Worm (Caenorhabditis elegans): ENCODE measurements around the gene C16C10.4.

Gene C16C10.4

ce11 chrIII:4193659-4194103, 22.5 kb downstream of the C16C10.4 start, which contains the start of gene xbp-1 (continued):
- TF ChIP-seq nhr-84 (tag; optimal IDR thresholded peaks at IDR 0.05) (no peak), nhr-28 (tag; optimal IDR thresholded peaks at IDR 0.05) (no peak), aha-1 (tag; optimal IDR thresholded peaks at IDR 0.05) (no peak), lin-15B (tag; optimal IDR thresholded peaks at IDR 0.05) (peak; percentile 68), C04F5.9 (tag; optimal IDR thresholded peaks at IDR 0.05) (no peak), egl-27 (tag; optimal IDR thresholded peaks at IDR 0.05) (peak in 1 of 2 experiments; percentile 65), mef-2 (tag; optimal IDR thresholded peaks at IDR 0.05) (no peak), nhr-11 (tag; optimal IDR thresholded peaks at IDR 0.05) (peak; percentile 75), mep-1 (tag; optimal IDR thresholded peaks at IDR 0.05) (peak; percentile 91), elt-2 (tag; optimal IDR thresholded peaks at IDR 0.05) (peak; percentile 89), lin-13 (GFP tag; optimal IDR thresholded peaks at IDR 0.05) (peak; percentile 83), irx-1 (tag; optimal IDR thresholded peaks at IDR 0.05) (peak; percentile 45), dsc-1 (tag; optimal IDR thresholded peaks at IDR 0.05) (peak; percentile 54), dpl-1 (GFP tag; optimal IDR thresholded peaks at IDR 0.05) (peak; percentile 64 to 73 (median 67)), ztf-11 (tag; optimal IDR thresholded peaks at IDR 0.05) (peak in 1 of 2 experiments; percentile 31), elt-3 (tag; optimal IDR thresholded peaks at IDR 0.05) (peak in 4 of 6 experiments; percentile 25 to 75 (median 64)), nhr-12 (tag; optimal IDR thresholded peaks at IDR 0.05) (no peak), nhr-19 (GFP tag; conservative IDR thresholded peaks at IDR 0.05) (peak; percentile 67), lin-14 (GFP tag; optimal IDR thresholded peaks at IDR 0.05) (peak; percentile 97), vab-15 (tag; optimal IDR thresholded peaks at IDR 0.05) (peak; percentile 13), nhr-77 (tag; optimal IDR thresholded peaks at IDR 0.05) (peak; percentile 84), egl-13 (tag; optimal IDR thresholded peaks at IDR 0.05) (peak; percentile 68), nhr-85 (tag) (peak; percentile 73), jun-1 (tag; optimal IDR thresholded peaks at IDR 0.05) (peak; percentile 94), fkh-8 (tag; optimal IDR thresholded peaks at IDR 0.05) (peak; percentile 97), zag-1 (tag; optimal IDR thresholded peaks at IDR 0.05) (no peak), snu-23 (GFP tag; optimal IDR thresholded peaks at IDR 0.05) (peak; percentile 93), ceh-63 (GFP tag; optimal IDR thresholded peaks at IDR 0.05) (no peak), sptf-1 (tag; optimal IDR thresholded peaks at IDR 0.05) (no peak), unc-62 (GFP tag; optimal IDR thresholded peaks at IDR 0.05) (peak; percentile 4), pqm-1 (tag; optimal IDR thresholded peaks at IDR 0.05) (peak; percentile 79), C34B4.2 (tag; optimal IDR thresholded peaks at IDR 0.05) (no peak), isw-1 (GFP tag; IDR thresholded peaks at IDR 0.05) (peak; percentile 79), alr-1 (tag; optimal IDR thresholded peaks at IDR 0.05; ENCODE audit: borderline replicate concordance) (no peak), C16A3.4 (tag; optimal IDR thresholded peaks at IDR 0.05) (peak; percentile 79), swsn-7 (tag; optimal IDR thresholded peaks at IDR 0.05) (peak; percentile 78), lin-39 (tag; optimal IDR thresholded peaks at IDR 0.05) (no peak), nhr-90 (tag; optimal IDR thresholded peaks at IDR 0.05; ENCODE audit: poor library complexity) (peak; percentile 80), fos-1 (tag; optimal IDR thresholded peaks at IDR 0.05) (peak; percentile 94)

- TF ChIP-seq ces-1 (GFP tag; optimal IDR thresholded peaks at IDR 0.05) (no peak), mab-9 (GFP tag; IDR thresholded peaks at IDR 0.05) (0 out of 2 replicates have a peak, but pooled peaks have one; percentile 1), ztf-4 (tag; optimal IDR thresholded peaks at IDR 0.05) (peak; percentile 34), nhr-85 (tag) (peak; percentile 72), rnt-1 (tag; optimal IDR thresholded peaks at IDR 0.05) (peak; percentile 14)
These were observed 23.4 kb downstream of the C16C10.4 start for ce11 chrIII:4194349-4195110.

Measured in whole organism, L1 larva.